Fruit fly (Drosophila melanogaster) whole organism, embryonic: ENCODE measurements around the gene CG7370.

Source experiments
- CG10209 ChIP-seq: fragments of 200-800 bp; sonication (Bioruptor generic); optimal IDR thresholded peaks from 3 replicates; lab custom pipeline; 2017; ENCODE audit warnings: missing biosample characterization, mild to moderate bottlenecking, missing genetic modification characterization, missing genetic modification reagents
- CG12236 ChIP-seq: fragments of 200-800 bp; sonication (Bioruptor generic); optimal IDR thresholded peaks from 2 replicates; lab custom pipeline; 2016; ENCODE audit warnings: missing biosample characterization, missing genetic modification characterization
- CG12769 ChIP-seq: fragments of 200-800 bp; sonication (Bioruptor generic); optimal IDR thresholded peaks from 2 replicates; lab custom pipeline; 2019; ENCODE audit warnings: missing biosample characterization, mild to moderate bottlenecking, missing genetic modification characterization, moderate library complexity
- CG14667 ChIP-seq: fragments of 200-800 bp; sonication (Bioruptor generic); IDR thresholded peaks from 2 replicates; pipeline ENCODE4 v1.3.6; 2022; ENCODE audit warnings: missing biosample characterization, missing genetic modification characterization
- CG15011 ChIP-seq: fragments of 200-800 bp; sonication (Bioruptor generic); optimal IDR thresholded peaks from 3 replicates; lab custom pipeline; 2018; ENCODE audit warnings: missing biosample characterization, mild to moderate bottlenecking, missing genetic modification characterization
- CG1603 ChIP-seq: fragments of 200-800 bp; sonication (Bioruptor generic); optimal IDR thresholded peaks from 2 replicates; lab custom pipeline; 2019; ENCODE audit warnings: missing biosample characterization, mild to moderate bottlenecking, missing genetic modification characterization, moderate library complexity
- CG17361 ChIP-seq: fragments of 200-800 bp; sonication (Bioruptor generic); IDR thresholded peaks from 3 replicates; pipeline ENCODE4 v1.3.6; 2022; ENCODE audit warnings: missing biosample characterization, missing genetic modification characterization
- CG17802 ChIP-seq: fragments of 200-800 bp; sonication (Bioruptor generic); optimal IDR thresholded peaks from 2 replicates; lab custom pipeline; 2018; ENCODE audit warnings: missing biosample characterization, mild to moderate bottlenecking, missing genetic modification characterization, moderate library complexity
- CG1792 ChIP-seq: fragments of 200-800 bp; sonication (Bioruptor generic); optimal IDR thresholded peaks from 2 replicates; lab custom pipeline; 2016; ENCODE audit warnings: missing biosample characterization, missing genetic modification characterization
- CG18011 ChIP-seq: fragments of 200-800 bp; sonication (Bioruptor generic); optimal IDR thresholded peaks from 2 replicates; lab custom pipeline; 2017; ENCODE audit warnings: missing biosample characterization, missing genetic modification characterization, mild to moderate bottlenecking, moderate library complexity, missing genotype
- CG2199 ChIP-seq: fragments of 200-800 bp; sonication (Bioruptor generic); IDR thresholded peaks from 3 replicates; pipeline ENCODE4 v1.3.6; 2022; ENCODE audit warnings: missing biosample characterization, missing genetic modification characterization
- CG2889 ChIP-seq: fragments of 200-800 bp; sonication (Bioruptor generic); IDR thresholded peaks from 3 replicates; pipeline ENCODE4 v1.3.6; 2022; ENCODE audit warnings: missing biosample characterization, missing genetic modification characterization
- CG33557 ChIP-seq: fragments of 200-800 bp; sonication (Bioruptor generic); optimal IDR thresholded peaks from 2 replicates; lab custom pipeline; 2019; ENCODE audit warnings: missing biosample characterization, mild to moderate bottlenecking, missing genetic modification characterization, moderate library complexity
- CG5180 ChIP-seq: fragments of 200-800 bp; sonication (Bioruptor generic); optimal IDR thresholded peaks from 3 replicates; lab custom pipeline; 2017; ENCODE audit warnings: missing biosample characterization, missing genetic modification characterization, mild to moderate bottlenecking, moderate library complexity, missing genetic modification reagents
- CG6175 ChIP-seq: fragments of 200-800 bp; sonication (Bioruptor generic); IDR thresholded peaks from 3 replicates; pipeline ENCODE4 v1.3.6; 2022; ENCODE audit warnings: missing biosample characterization, missing genetic modification characterization
- CG6254 ChIP-seq: fragments of 200-800 bp; sonication (Bioruptor generic); optimal IDR thresholded peaks from 3 replicates; lab custom pipeline; 2017; ENCODE audit warnings: mild to moderate bottlenecking, missing biosample characterization, missing genetic modification reagents, missing genetic modification characterization
- CG6689 ChIP-seq: fragments of 200-800 bp; sonication (Bioruptor generic); IDR thresholded peaks from 2 replicates; pipeline ENCODE4 v1.3.6; 2022; ENCODE audit warnings: missing biosample characterization, missing genetic modification characterization
- CG6854 ChIP-seq: fragments of 200-800 bp; sonication (Bioruptor generic); optimal IDR thresholded peaks from 3 replicates; lab custom pipeline; 2017; ENCODE audit warnings: missing biosample characterization, mild to moderate bottlenecking, missing genetic modification characterization
- CG9437 ChIP-seq: fragments of 200-800 bp; sonication (Bioruptor generic); optimal IDR thresholded peaks from 2 replicates; lab custom pipeline; 2018; ENCODE audit warnings: missing biosample characterization, mild to moderate bottlenecking, missing genetic modification characterization
- CkIIα-i1 ChIP-seq: fragments of 200-800 bp; sonication (Bioruptor generic); IDR thresholded peaks from 2 replicates; pipeline ENCODE4 v1.3.6; 2022; ENCODE audit warnings: missing biosample characterization, missing genetic modification characterization
- Deaf1 ChIP-seq: fragments of 200-800 bp; optimal IDR thresholded peaks from 3 replicates; lab custom pipeline; 2019; ENCODE audit warnings: missing biosample characterization, mild to moderate bottlenecking, missing genetic modification characterization, moderate library complexity
- Dip3 ChIP-seq: fragments of 200-800 bp; sonication (Bioruptor generic); optimal IDR thresholded peaks from 3 replicates; lab custom pipeline; 2016; ENCODE audit warnings: missing biosample characterization, missing genetic modification characterization
- Fer2 ChIP-seq: fragments of 200-800 bp; sonication (Bioruptor generic); optimal IDR thresholded peaks from 2 replicates; lab custom pipeline; 2018; ENCODE audit warnings: missing biosample characterization, mild to moderate bottlenecking, missing genetic modification characterization, moderate library complexity
- HLH4C ChIP-seq: fragments of 200-800 bp; sonication (Bioruptor generic); IDR thresholded peaks from 3 replicates; pipeline ENCODE4 v1.3.6; 2022; ENCODE audit warnings: missing biosample characterization, missing genetic modification characterization; ENCODE audit not compliant: partially characterized antibody
- HLHmδ ChIP-seq: fragments of 200-800 bp; sonication (Bioruptor generic); optimal IDR thresholded peaks from 2 replicates; lab custom pipeline; 2018; ENCODE audit warnings: missing biosample characterization, mild to moderate bottlenecking, missing genetic modification characterization, moderate library complexity
- HmgZ ChIP-seq: fragments of 200-800 bp; sonication (Bioruptor generic); optimal IDR thresholded peaks from 2 replicates; lab custom pipeline; 2018; ENCODE audit warnings: missing biosample characterization, mild to moderate bottlenecking, missing genetic modification characterization
- MESR4 ChIP-seq: fragments of 200-800 bp; sonication (Bioruptor generic); optimal IDR thresholded peaks from 2 replicates; lab custom pipeline; 2018; ENCODE audit warnings: missing biosample characterization, mild to moderate bottlenecking, missing genetic modification characterization, moderate library complexity
- Nf-YC ChIP-seq: fragments of 200-800 bp; optimal IDR thresholded peaks from 3 replicates; lab custom pipeline; 2019; ENCODE audit warnings: missing biosample characterization, mild to moderate bottlenecking, missing genetic modification characterization, moderate library complexity
- Oli ChIP-seq: fragments of 200-800 bp; sonication (Bioruptor generic); optimal IDR thresholded peaks from 2 replicates; lab custom pipeline; 2018; ENCODE audit warnings: missing biosample characterization, mild to moderate bottlenecking, missing genetic modification characterization, moderate library complexity
- Scr ChIP-seq: fragments of 200-800 bp; sonication (Bioruptor generic); IDR thresholded peaks from 2 replicates; pipeline ENCODE4 v1.3.6; 2022; ENCODE audit warnings: missing biosample characterization, missing genetic modification characterization; ENCODE audit not compliant: partially characterized antibody
- Usf ChIP-seq: fragments of 200-800 bp; sonication (Bioruptor generic); optimal IDR thresholded peaks from 2 replicates; lab custom pipeline; 2017; ENCODE audit warnings: missing genotype, missing biosample characterization, missing genetic modification characterization
- Xrp1 ChIP-seq: fragments of 200-800 bp; sonication (Bioruptor generic); IDR thresholded peaks from 2 replicates; pipeline ENCODE4 v1.3.6; 2022; ENCODE audit warnings: missing biosample characterization, missing genetic modification characterization
- ac ChIP-seq: fragments of 200-800 bp; sonication (Bioruptor generic); optimal IDR thresholded peaks from 3 replicates; lab custom pipeline; 2017; ENCODE audit warnings: missing biosample characterization, mild to moderate bottlenecking, missing genetic modification characterization
- aop ChIP-seq: fragments of 200-800 bp; sonication (Bioruptor generic); IDR thresholded peaks from 2 replicates; pipeline ENCODE4 v1.3.6; 2022; ENCODE audit warnings: missing biosample characterization, missing genetic modification characterization
- ase ChIP-seq: fragments of 200-800 bp; sonication (Bioruptor generic); IDR thresholded peaks from 3 replicates; pipeline ENCODE4 v1.3.6; 2022; ENCODE audit warnings: missing biosample characterization, missing genetic modification characterization
- ato ChIP-seq: fragments of 200-800 bp; sonication (Bioruptor generic); IDR thresholded peaks from 2 replicates; pipeline ENCODE4 v1.3.6; 2022; ENCODE audit warnings: missing biosample characterization, missing genetic modification characterization; ENCODE audit not compliant: partially characterized antibody
- az2 ChIP-seq: fragments of 200-800 bp; sonication (Bioruptor generic); optimal IDR thresholded peaks from 3 replicates; lab custom pipeline; 2016; ENCODE audit warnings: missing biosample characterization, missing genetic modification characterization
- dpn ChIP-seq, 2 experiments: fragments of 200-800 bp; sonication (Bioruptor generic); optimal IDR thresholded peaks; 3 replicates each; lab custom pipeline; 2016; ENCODE audit warnings: missing biosample characterization in 2 of 2, missing genetic modification characterization in 2 of 2
- emc ChIP-seq: fragments of 200-800 bp; sonication (Bioruptor generic); optimal IDR thresholded peaks from 2 replicates; lab custom pipeline; 2016; ENCODE audit warnings: missing biosample characterization, missing genetic modification characterization
- eyg ChIP-seq: fragments of 200-800 bp; sonication (Bioruptor generic); optimal IDR thresholded peaks from 3 replicates; lab custom pipeline; 2016; ENCODE audit warnings: missing biosample characterization, missing genetic modification characterization
- fu2 ChIP-seq: fragments of 200-800 bp; sonication (Bioruptor generic); optimal IDR thresholded peaks from 2 replicates; lab custom pipeline; 2016; ENCODE audit warnings: missing biosample characterization, missing genetic modification characterization
- hbn ChIP-seq: fragments of 200-800 bp; sonication (Bioruptor generic); IDR thresholded peaks from 2 replicates; pipeline ENCODE4 v1.3.6; 2022; ENCODE audit warnings: missing biosample characterization, missing genetic modification characterization; ENCODE audit not compliant: partially characterized antibody
- lbe ChIP-seq: fragments of 200-800 bp; sonication (Bioruptor generic); optimal IDR thresholded peaks from 2 replicates; lab custom pipeline; 2016; ENCODE audit warnings: missing biosample characterization, mild to moderate bottlenecking, missing genetic modification characterization
- phol ChIP-seq: fragments of 200-800 bp; sonication (Bioruptor generic); optimal IDR thresholded peaks from 3 replicates; lab custom pipeline; 2018; ENCODE audit warnings: missing biosample characterization, mild to moderate bottlenecking, missing genetic modification characterization, moderate library complexity
- rib ChIP-seq: fragments of 200-800 bp; sonication (Bioruptor generic); IDR thresholded peaks from 2 replicates; pipeline ENCODE4 v1.3.6; 2022; ENCODE audit warnings: missing biosample characterization, missing genetic modification characterization
- run ChIP-seq: fragments of 200-800 bp; sonication (Bioruptor generic); optimal IDR thresholded peaks from 3 replicates; lab custom pipeline; 2018; ENCODE audit warnings: missing biosample characterization, mild to moderate bottlenecking, missing genetic modification characterization
- so ChIP-seq: fragments of 200-800 bp; sonication (Bioruptor generic); IDR thresholded peaks from 3 replicates; pipeline ENCODE4 v1.3.6; 2022; ENCODE audit warnings: missing biosample characterization, missing genetic modification characterization
- trh ChIP-seq: fragments of 200-800 bp; sonication (Bioruptor generic); optimal IDR thresholded peaks from 2 replicates; lab custom pipeline; 2016; ENCODE audit warnings: missing biosample characterization, missing genetic modification characterization
- tx ChIP-seq: fragments of 200-800 bp; sonication (Bioruptor generic); optimal IDR thresholded peaks from 2 replicates; lab custom pipeline; 2016; ENCODE audit warnings: missing biosample characterization, missing genetic modification characterization
- vvl ChIP-seq: fragments of 200-800 bp; sonication (Bioruptor generic); IDR thresholded peaks from 2 replicates; pipeline ENCODE4 v1.3.6; 2022; ENCODE audit warnings: missing biosample characterization, missing genetic modification characterization

CG7370 gene

DNA sequence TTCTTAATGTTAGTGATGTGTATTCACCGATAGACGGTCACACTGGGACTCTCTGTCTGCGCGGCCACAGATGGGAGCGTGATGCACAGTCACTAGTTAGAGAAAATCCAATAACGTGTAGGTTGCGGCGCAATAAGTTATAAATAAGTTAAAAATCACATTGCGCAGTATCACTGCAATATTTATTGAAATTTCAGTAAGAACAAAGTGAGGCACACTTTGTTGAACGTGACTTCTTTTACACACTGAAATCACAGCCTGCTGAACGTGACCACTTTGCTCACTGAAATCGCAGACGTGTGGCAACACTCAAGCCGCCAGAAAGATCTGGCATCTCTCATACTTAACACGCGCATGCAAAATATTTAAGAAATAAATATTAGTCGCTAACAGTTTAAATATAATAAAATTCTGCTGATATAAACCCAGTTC is 41.0 kb upstream of the CG7370 start, which contains the start of the genes CG11247 and Polr2H (continued):
- TF ChIP-seq Xrp1 (GFP tag; lab: Robert Waterston, UW) (peak; percentile 89), CG6254 (GFP tag; lab: Kevin White, UChicago) (peak; percentile 49), CG17802 (tag; lab: Kevin White, UChicago) (peak; percentile 86), ato (GFP tag; lab: Robert Waterston, UW) (0 out of 2 replicates have a peak, but pooled peaks have one; percentile 48), HLHmδ (no peak), CG6175 (GFP tag; lab: Robert Waterston, UW) (peak; percentile 83), CG9437 (GFP tag; lab: Kevin White, UChicago) (peak; percentile 19), CG2889 (GFP tag; lab: Robert Waterston, UW) (peak; percentile 92), phol (tag; lab: Kevin White, UChicago) (peak; percentile 94), CG6689 (peak; percentile 91), fu2 (peak; percentile 95), eyg (GFP tag; lab: Kevin White, UChicago) (peak; percentile 89), rib (GFP tag; lab: Robert Waterston, UW) (peak; percentile 84), CG10209 (GFP tag; lab: Kevin White, UChicago) (peak; percentile 86), Dip3 (GFP tag; lab: Kevin White, UChicago) (peak; percentile 96), vvl (GFP tag; lab: Robert Waterston, UW) (peak; percentile 89), MESR4 (GFP tag; lab: Kevin White, UChicago) (no peak), Scr (GFP tag; lab: Robert Waterston, UW) (peak; percentile 84), CG14667 (GFP tag; lab: Robert Waterston, UW) (peak; percentile 91), CG17361 (peak; percentile 93), run (tag; lab: Kevin White, UChicago) (no peak), az2 (GFP tag; lab: Kevin White, UChicago) (peak; percentile 92), CG15011 (no peak), HLH4C (peak; percentile 67), tx (GFP tag; lab: Kevin White, UChicago) (peak; percentile 96), CG6854 (GFP tag; lab: Kevin White, UChicago) (no peak), emc (GFP tag; lab: Kevin White, UChicago) (peak; percentile 87), CG12769 (tag; lab: Kevin White, UChicago) (peak; percentile 94), CG18011 (GFP tag; lab: Kevin White, UChicago) (peak; percentile 79), CG33557 (GFP tag; lab: Kevin White, UChicago) (peak; percentile 72), CG1792 (GFP tag; lab: Kevin White, UChicago) (peak; percentile 89), CG12236 (GFP tag; lab: Kevin White, UChicago) (peak; percentile 83), Fer2 (tag; lab: Kevin White, UChicago) (peak; percentile 78), ase (peak; percentile 92), CG2199 (GFP tag; lab: Robert Waterston, UW) (peak; percentile 90), Nf-YC (peak; percentile 70), CG5180 (GFP tag; lab: Kevin White, UChicago) (peak; percentile 12), Deaf1 (no peak), dpn (GFP tag; optimal IDR thresholded peaks at IDR 0.05; lab: Kevin White, UChicago) (peak; percentile 94 to 96), Oli (tag; lab: Kevin White, UChicago) (peak; percentile 78), trh (GFP tag; lab: Kevin White, UChicago) (peak; percentile 88), so (GFP tag; lab: Robert Waterston, UW) (peak; percentile 85), HmgZ (peak; percentile 94), Usf (peak; percentile 89), lbe (GFP tag; lab: Kevin White, UChicago) (peak; percentile 62), CkIIα-i1 (peak; percentile 41; the same call in 1 of the 2 replicates), hbn (GFP tag; lab: Robert Waterston, UW) (peak; percentile 66; the same call in 1 of the 2 replicates), CG1603 (tag; lab: Kevin White, UChicago) (peak; percentile 96), aop (GFP tag; lab: Robert Waterston, UW) (peak; percentile 11; the same call in 1 of the 2 replicates), ac (no peak)
